Worm (Caenorhabditis elegans): ENCODE results near the gene F57G9.3.
"Not testable (repeated sequence)": the region's sequence is repeated elsewhere in the genome, so short reads cannot be mapped to it uniquely, and the experiment has no call there.

DNA sequence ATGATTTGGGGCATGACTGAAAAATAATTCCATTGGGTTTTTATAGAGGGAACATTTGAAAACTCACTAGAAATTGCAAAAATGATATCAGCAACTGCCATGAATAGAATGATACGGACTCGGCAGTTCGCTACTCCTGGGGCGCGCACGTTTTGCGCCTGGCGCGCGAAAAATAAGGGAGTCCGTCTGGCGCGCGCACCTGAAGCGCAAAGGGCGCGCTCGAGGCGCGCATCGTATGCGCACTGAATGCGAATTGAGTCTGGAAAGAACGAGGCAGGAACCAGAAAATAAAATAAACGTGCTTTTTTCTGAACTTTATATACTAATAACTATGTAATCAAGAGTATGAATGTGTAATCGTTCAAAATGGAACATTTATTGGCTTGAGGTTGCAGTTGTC, 31.2 kb upstream of the F57G9.3 start, which contains the start of gene Y57A10C.10:
- not testable (repeated sequence) for TF ChIP-seq ama-1 (optimal IDR thresholded peaks at IDR 0.05); nhr-11 (tag; optimal IDR thresholded peaks at IDR 0.05); pqm-1 (tag; optimal IDR thresholded peaks at IDR 0.05); lin-39 (tag; optimal IDR thresholded peaks at IDR 0.05); pha-4 (tag; optimal IDR thresholded peaks at IDR 0.05); elt-1 (tag; optimal IDR thresholded peaks at IDR 0.05); fos-1 (tag; optimal IDR thresholded peaks at IDR 0.05)

Data from whole organism, L3 larva.